Fruit fly (Drosophila melanogaster): ENCODE measurements around the gene Nepl5.

The Nepl5 gene

DNA sequence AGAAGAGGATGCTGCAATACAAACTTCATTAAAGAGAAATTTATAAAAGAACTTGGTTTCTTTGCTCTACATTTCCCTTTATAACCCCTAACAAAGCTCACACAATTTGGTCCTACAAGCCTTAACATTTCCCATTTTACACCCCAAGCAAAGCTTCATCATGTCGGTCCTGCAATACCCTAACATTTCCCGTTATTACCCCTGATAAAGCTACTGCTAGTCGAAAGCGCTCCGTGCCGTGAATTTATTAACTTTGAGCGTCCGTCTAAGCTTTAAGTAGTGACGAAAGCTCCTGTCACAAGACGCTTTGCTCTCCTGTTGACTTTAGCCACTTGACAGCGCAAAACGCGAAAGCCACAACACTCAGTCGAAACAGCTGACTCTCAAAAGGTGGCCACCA is 30.9 kb downstream of the Nepl5 start, which contains the start of gene CG13982:
Gene CG13982, plus strand, starts transcription at position 363 of the 400 bp plus-strand sequence.
- TF ChIP-seq CG8478 (optimal IDR thresholded peaks at IDR 0.05), result no peak
- TF ChIP-seq CTCF (optimal IDR thresholded peaks at IDR 0.05), result no peak

- TF ChIP-seq CG8478 (optimal IDR thresholded peaks at IDR 0.05) (no peak), CTCF (optimal IDR thresholded peaks at IDR 0.05) (no peak)
Observed at dm6 chr2L:6421495-6421894, 40.4 kb downstream of the Nepl5 start.

- TF ChIP-seq CTCF (optimal IDR thresholded peaks at IDR 0.05), result no peak
- no peak for TF ChIP-seq CG8478 (optimal IDR thresholded peaks at IDR 0.05)
Observed at dm6 chr2L:6422488-6422887, 41.4 kb downstream of the Nepl5 start.

dm6 chr2L:6423148-6423547 is 42.1 kb downstream of the Nepl5 start, which contains the start of gene Tig:
Tig (minus strand) TSS chr2L:6423310.
- TF ChIP-seq CG8478 (optimal IDR thresholded peaks at IDR 0.05) (no peak), CTCF (optimal IDR thresholded peaks at IDR 0.05) (no peak)

DNA sequence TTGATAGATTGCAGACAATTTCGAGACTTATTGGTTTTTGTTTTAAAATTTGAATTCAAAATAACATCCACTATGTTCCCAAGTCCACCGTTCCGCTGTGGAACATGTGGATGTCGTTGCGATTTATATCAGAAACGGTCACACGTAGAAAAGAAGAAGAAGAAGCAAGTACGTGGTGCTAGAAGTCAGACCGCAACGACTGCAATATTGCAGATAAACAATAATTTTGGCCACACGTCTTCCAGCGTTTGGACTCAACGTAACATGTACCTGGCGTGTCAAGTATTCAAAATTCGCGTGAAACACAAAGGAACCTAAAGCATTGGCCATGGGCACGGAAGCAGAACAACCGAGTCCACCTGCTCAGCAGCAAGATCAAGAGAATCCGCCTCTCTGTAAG is 43.1 kb downstream of the Nepl5 start, which contains the start of gene Fic:
Gene Fic, plus strand, starts transcription at position 139 of the 400 bp plus-strand sequence.
- TF ChIP-seq CTCF (optimal IDR thresholded peaks at IDR 0.05) (no peak), CG8478 (optimal IDR thresholded peaks at IDR 0.05) (no peak)

DNA sequence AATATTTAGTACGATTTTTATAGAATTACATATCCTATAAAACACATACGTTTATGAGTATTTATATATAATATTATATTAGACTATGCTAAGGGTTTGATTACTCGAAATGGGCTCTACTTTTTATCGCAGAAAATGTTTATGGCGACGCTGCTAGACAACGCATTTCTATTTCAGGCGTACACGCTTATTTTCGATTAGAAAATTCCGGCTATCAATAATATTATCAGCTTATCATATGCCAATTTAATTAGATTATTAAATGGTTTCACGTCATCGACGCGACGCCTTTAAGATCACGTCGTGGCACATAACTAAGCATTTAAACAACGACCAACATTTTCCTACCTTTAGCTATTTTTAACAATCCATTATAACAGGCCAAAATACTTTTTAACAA is 45.3 kb downstream of the Nepl5 start:
- TF ChIP-seq CG8478 (optimal IDR thresholded peaks at IDR 0.05) (no peak), CTCF (optimal IDR thresholded peaks at IDR 0.05) (no peak)

Measured in S2 (cell line).